Worm (Caenorhabditis elegans) whole organism, late embryonic: ENCODE measurements around the gene talp-3.

Experiments
- C08G9.2 ChIP-seq: sonication (generic microtip); optimal IDR thresholded peaks from 2 replicates; lab custom pipeline; 2016; ENCODE audit warnings: mild to moderate bottlenecking, missing genetic modification characterization, moderate library complexity, missing compliant biosample characterization
- K02D7.2 ChIP-seq: sonication (generic microtip); optimal IDR thresholded peaks from 2 replicates; lab custom pipeline; 2017; ENCODE audit warnings: mild to moderate bottlenecking, missing genetic modification characterization, missing compliant biosample characterization
- T23F11.4 ChIP-seq: fragments of 200-800 bp; sonication (Bioruptor generic); optimal IDR thresholded peaks from 2 replicates; lab custom pipeline; 2018; ENCODE audit warnings: mild to moderate bottlenecking, missing genetic modification characterization, missing compliant biosample characterization
- Y22D7AL.16 ChIP-seq: sonication (generic microtip); optimal IDR thresholded peaks from 2 replicates; lab custom pipeline; 2016; ENCODE audit warnings: missing genetic modification characterization, missing compliant biosample characterization
- ahr-1 ChIP-seq: sonication (generic microtip); optimal IDR thresholded peaks from 2 replicates; lab custom pipeline; 2016; ENCODE audit warnings: missing genetic modification characterization, missing compliant biosample characterization
- ceh-19 ChIP-seq: fragments of 200-800 bp; sonication (Bioruptor generic); optimal IDR thresholded peaks from 2 replicates; lab custom pipeline; 2018; ENCODE audit warnings: mild to moderate bottlenecking, missing genetic modification characterization, missing compliant biosample characterization
- ceh-24 ChIP-seq: sonication (generic microtip); optimal IDR thresholded peaks from 2 replicates; lab custom pipeline; 2016; ENCODE audit warnings: mild to moderate bottlenecking, missing genetic modification characterization, missing compliant biosample characterization
- ceh-30 ChIP-seq: fragments of 150-350 bp; optimal IDR thresholded peaks from 2 replicates; lab custom pipeline; 2014; ENCODE audit warnings: missing biosample characterization, missing genetic modification characterization
- ceh-48 ChIP-seq: sonication (generic microtip); optimal IDR thresholded peaks from 2 replicates; lab custom pipeline; 2016; ENCODE audit warnings: missing genetic modification characterization, inconsistent platforms, missing compliant biosample characterization
- ceh-9 ChIP-seq: sonication (generic microtip); optimal IDR thresholded peaks from 2 replicates; lab custom pipeline; 2016; ENCODE audit warnings: mild to moderate bottlenecking, missing genetic modification characterization, inconsistent platforms, missing compliant biosample characterization
- che-1 ChIP-seq: sonication (generic microtip); optimal IDR thresholded peaks from 2 replicates; lab custom pipeline; 2016; ENCODE audit warnings: mild to moderate bottlenecking, missing genetic modification characterization, missing compliant biosample characterization
- dmd-4 ChIP-seq: sonication (generic microtip); optimal IDR thresholded peaks from 2 replicates; lab custom pipeline; 2016; ENCODE audit warnings: borderline replicate concordance, missing genetic modification characterization, missing compliant biosample characterization
- elt-4 ChIP-seq: sonication (generic microtip); optimal IDR thresholded peaks from 2 replicates; lab custom pipeline; 2016; ENCODE audit warnings: missing genetic modification characterization, missing compliant biosample characterization
- ets-4 ChIP-seq: sonication (generic microtip); optimal IDR thresholded peaks from 2 replicates; lab custom pipeline; 2016; ENCODE audit warnings: missing genetic modification characterization, missing compliant biosample characterization
- fax-1 ChIP-seq: sonication (generic microtip); optimal IDR thresholded peaks from 2 replicates; lab custom pipeline; 2016; ENCODE audit warnings: missing genotype, missing genetic modification characterization, missing compliant biosample characterization
- fkh-10 ChIP-seq: fragments of 150-350 bp; optimal IDR thresholded peaks from 2 replicates; lab custom pipeline; 2014; ENCODE audit warnings: missing biosample characterization, missing genetic modification reagents, missing genetic modification characterization
- hlh-13 ChIP-seq: fragments of 200-800 bp; sonication (Bioruptor generic); optimal IDR thresholded peaks from 2 replicates; lab custom pipeline; 2018; ENCODE audit warnings: mild to moderate bottlenecking, missing genetic modification characterization, missing compliant biosample characterization
- hlh-15 ChIP-seq: sonication (generic microtip); optimal IDR thresholded peaks from 2 replicates; lab custom pipeline; 2016; ENCODE audit warnings: missing genetic modification characterization, missing compliant biosample characterization
- hlh-30 ChIP-seq: sonication (generic microtip); optimal IDR thresholded peaks from 2 replicates; lab custom pipeline; 2017; ENCODE audit warnings: antibody characterized with exemption, missing genetic modification characterization, missing compliant biosample characterization; ENCODE audit not compliant: insufficient read depth
- lim-6 ChIP-seq: sonication (generic microtip); optimal IDR thresholded peaks from 2 replicates; lab custom pipeline; 2016; ENCODE audit warnings: missing genetic modification characterization, missing compliant biosample characterization
- lin-11 ChIP-seq: fragments of 200-800 bp; sonication (Bioruptor generic); optimal IDR thresholded peaks from 2 replicates; lab custom pipeline; 2018; ENCODE audit warnings: mild to moderate bottlenecking, missing genetic modification characterization, missing compliant biosample characterization
- nfya-1 ChIP-seq: sonication (generic microtip); optimal IDR thresholded peaks from 2 replicates; lab custom pipeline; 2017; ENCODE audit warnings: missing genetic modification characterization, mild to moderate bottlenecking, missing compliant biosample characterization, antibody characterized with exemption, moderate library complexity
- nhr-11 ChIP-seq: fragments of 150-350 bp; optimal IDR thresholded peaks from 2 replicates; lab custom pipeline; 2014; ENCODE audit warnings: missing biosample characterization, missing genetic modification characterization
- nhr-232 ChIP-seq: sonication (generic microtip); optimal IDR thresholded peaks from 2 replicates; lab custom pipeline; 2016; ENCODE audit warnings: missing genetic modification characterization, missing compliant biosample characterization
- npax-4 ChIP-seq: sonication (generic microtip); optimal IDR thresholded peaks from 2 replicates; lab custom pipeline; 2016; ENCODE audit warnings: missing genetic modification characterization, missing compliant biosample characterization
- odd-2 ChIP-seq: sonication (generic microtip); optimal IDR thresholded peaks from 2 replicates; lab custom pipeline; 2017; ENCODE audit warnings: antibody characterized with exemption, mild to moderate bottlenecking, missing genetic modification characterization, missing compliant biosample characterization
- pag-3 ChIP-seq: sonication (generic microtip); optimal IDR thresholded peaks from 2 replicates; lab custom pipeline; 2016; ENCODE audit warnings: missing compliant biosample characterization, missing genetic modification characterization, borderline replicate concordance
- pax-1 ChIP-seq: fragments of 150-350 bp; optimal IDR thresholded peaks from 2 replicates; lab custom pipeline; 2014; ENCODE audit warnings: missing biosample characterization, missing genetic modification characterization
- pha-2 ChIP-seq: sonication (generic microtip); optimal IDR thresholded peaks from 2 replicates; lab custom pipeline; 2017; ENCODE audit warnings: mild to moderate bottlenecking, missing genetic modification characterization, missing compliant biosample characterization
- sox-4 ChIP-seq: sonication (generic microtip); optimal IDR thresholded peaks from 2 replicates; lab custom pipeline; 2017; ENCODE audit warnings: mild to moderate bottlenecking, missing genetic modification characterization, inconsistent platforms, missing compliant biosample characterization
- tbx-7 ChIP-seq: sonication (generic microtip); optimal IDR thresholded peaks from 2 replicates; lab custom pipeline; 2016; ENCODE audit warnings: missing genotype, missing genetic modification characterization, missing compliant biosample characterization
- unc-3 ChIP-seq, 2 experiments: fragments of 200-800 bp in 1 of 2; sonication (Bioruptor generic) in 1 of 2; sonication (generic microtip) in 1 of 2; conservative IDR thresholded peaks in 1 of 2; optimal IDR thresholded peaks in 1 of 2; 2 replicates each; pipeline versions ENCODE4 v1.3.6 to Lab custom; 2016 to 2022; ENCODE audit warnings: missing compliant biosample characterization in 2 of 2, missing genetic modification characterization in 2 of 2, missing genetic modification reagents in 1 of 2
- unc-42 ChIP-seq: sonication (generic microtip); optimal IDR thresholded peaks from 2 replicates; lab custom pipeline; 2016; ENCODE audit warnings: missing genotype, missing genetic modification characterization, missing compliant biosample characterization
- unc-55 ChIP-seq: sonication (generic microtip); optimal IDR thresholded peaks from 2 replicates; lab custom pipeline; 2017; ENCODE audit warnings: missing biosample characterization, missing genetic modification reagents, missing genetic modification characterization
- ztf-16 ChIP-seq: sonication (generic microtip); optimal IDR thresholded peaks from 2 replicates; lab custom pipeline; 2017; ENCODE audit warnings: missing genetic modification characterization, missing compliant biosample characterization

Gene talp-3

DNA sequence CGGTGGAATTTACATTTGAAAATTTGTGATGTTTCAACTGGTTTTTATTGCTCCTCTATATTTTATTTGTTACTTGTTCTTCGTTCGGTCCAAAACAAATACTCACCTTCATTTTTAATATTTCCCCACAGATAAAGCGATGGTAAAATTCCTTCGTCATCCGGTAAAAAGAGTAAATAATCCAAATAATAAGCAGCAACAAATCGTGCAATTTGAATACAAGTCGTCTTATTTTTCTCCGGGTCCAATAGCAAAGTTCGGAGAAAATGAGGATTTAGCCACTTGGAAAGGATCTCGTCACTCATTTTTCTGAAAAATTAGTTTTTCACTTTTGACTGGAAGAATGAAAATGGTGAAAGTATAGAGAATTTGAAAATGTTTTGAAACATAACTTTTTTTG is at the start of gene talp-3:
talp-3 (minus strand) TSS at position 315 of the 400 bp plus-strand sequence.
- TF ChIP-seq T23F11.4 (GFP tag; lab: Kevin White, UChicago) (no peak), ceh-19 (no peak), ceh-24 (tag; lab: Kevin White, UChicago) (no peak), fax-1 (tag; lab: Kevin White, UChicago) (no peak), nhr-11 (no peak), lim-6 (tag; lab: Kevin White, UChicago) (no peak), sox-4 (tag; lab: Kevin White, UChicago) (no peak), unc-42 (tag; lab: Kevin White, UChicago) (no peak), unc-3 (GFP tag; conservative IDR thresholded peaks at IDR 0.05; lab: Robert Waterston, UW) (no peak), unc-3 (tag; optimal IDR thresholded peaks at IDR 0.05; lab: Kevin White, UChicago) (no peak), tbx-7 (no peak), pag-3 (tag; lab: Kevin White, UChicago) (no peak), nhr-232 (tag; lab: Kevin White, UChicago) (no peak), npax-4 (no peak), ceh-30 (no peak), ceh-9 (tag; lab: Kevin White, UChicago) (no peak)

DNA sequence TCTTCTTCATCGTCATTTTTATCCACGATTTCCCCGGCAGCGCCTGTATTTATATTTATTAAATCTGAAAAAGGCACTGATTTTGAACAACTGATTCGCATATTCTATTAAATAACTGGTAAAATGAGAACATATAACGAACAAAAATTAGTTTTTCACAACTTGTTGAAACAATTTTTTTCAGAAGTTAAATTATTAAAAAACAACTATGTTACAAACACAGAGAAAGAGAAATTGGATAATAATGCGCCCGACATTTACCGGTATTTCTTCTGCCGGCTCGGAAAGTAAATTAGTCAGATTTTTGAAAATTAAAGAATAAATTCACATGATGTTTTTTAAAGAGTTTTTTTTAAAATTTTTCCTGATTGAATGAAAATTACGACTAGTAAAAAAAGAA is 46.7 kb upstream of the talp-3 start, which contains the start of gene haf-8:
haf-8 (minus strand) TSS at position 101 of the 400 bp plus-strand sequence.
- TF ChIP-seq fax-1 (tag; lab: Kevin White, UChicago) = no peak
- no peak for TF ChIP-seq unc-42 (tag; lab: Kevin White, UChicago)
- no peak for TF ChIP-seq ahr-1 (tag; lab: Kevin White, UChicago)

DNA sequence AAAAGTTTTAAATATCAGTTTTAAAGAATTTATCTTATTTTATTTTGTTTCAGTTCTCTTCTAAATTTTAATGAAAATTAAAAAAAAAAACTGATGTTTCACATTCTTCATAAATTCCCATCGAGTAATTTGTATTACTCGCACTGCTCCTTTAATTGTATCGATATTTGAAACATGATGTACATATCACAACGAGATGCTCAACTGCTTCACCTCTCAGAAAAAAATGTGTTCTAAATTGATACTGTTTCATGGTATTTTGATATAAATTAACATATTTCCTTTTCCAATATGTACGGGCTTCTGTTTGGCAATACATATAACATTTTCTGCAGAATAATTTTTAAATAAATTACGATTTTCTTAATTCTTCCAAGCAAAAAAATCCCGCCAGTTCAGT is 34.5 kb upstream of the talp-3 start:
- TF ChIP-seq unc-3 (GFP tag; conservative IDR thresholded peaks at IDR 0.05; lab: Robert Waterston, UW) (no peak), unc-3 (tag; optimal IDR thresholded peaks at IDR 0.05; lab: Kevin White, UChicago) (no peak), K02D7.2 (no peak), C08G9.2 (no peak), pha-2 (tag; lab: Kevin White, UChicago) (no peak), che-1 (tag; lab: Kevin White, UChicago) (no peak), sox-4 (tag; lab: Kevin White, UChicago) (no peak), ets-4 (tag; lab: Kevin White, UChicago) (no peak)

DNA sequence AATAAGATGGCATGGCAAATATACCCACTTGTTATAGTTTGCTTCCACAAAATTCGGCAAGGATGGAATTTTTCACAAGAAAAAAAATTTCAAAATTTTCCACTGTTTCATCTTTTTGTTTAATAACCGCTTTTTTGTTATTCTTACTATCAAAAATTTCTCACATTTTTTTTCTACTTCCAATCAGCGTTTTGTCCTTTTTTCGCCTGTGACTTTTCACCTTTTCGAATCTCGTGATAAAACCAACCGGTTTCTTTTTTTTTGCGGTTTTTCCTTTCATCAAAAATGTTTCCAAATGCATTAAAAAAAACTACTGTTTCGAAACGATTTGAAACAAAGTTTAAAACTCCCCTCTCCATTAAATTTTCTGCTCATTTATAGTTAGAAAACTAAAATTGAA is 25.9 kb upstream of the talp-3 start:
- TF ChIP-seq pax-1 (tag; lab: Kevin White, UChicago) (no peak), Y22D7AL.16 (tag; lab: Kevin White, UChicago) (no peak), elt-4 (tag; lab: Kevin White, UChicago) (no peak), lin-11 (no peak), unc-55 (GFP tag; lab: Kevin White, UChicago) (no peak), unc-3 (GFP tag; conservative IDR thresholded peaks at IDR 0.05; lab: Robert Waterston, UW) (no peak), unc-3 (tag; optimal IDR thresholded peaks at IDR 0.05; lab: Kevin White, UChicago) (no peak), K02D7.2 (no peak), pag-3 (tag; lab: Kevin White, UChicago) (no peak), ceh-48 (no peak), dmd-4 (tag; lab: Kevin White, UChicago) (no peak), sox-4 (tag; lab: Kevin White, UChicago) (no peak), hlh-30 (tag; lab: Kevin White, UChicago) (no peak), hlh-15 (tag; lab: Kevin White, UChicago) (no peak), ztf-16 (no peak), T23F11.4 (GFP tag; lab: Kevin White, UChicago) (no peak)

DNA sequence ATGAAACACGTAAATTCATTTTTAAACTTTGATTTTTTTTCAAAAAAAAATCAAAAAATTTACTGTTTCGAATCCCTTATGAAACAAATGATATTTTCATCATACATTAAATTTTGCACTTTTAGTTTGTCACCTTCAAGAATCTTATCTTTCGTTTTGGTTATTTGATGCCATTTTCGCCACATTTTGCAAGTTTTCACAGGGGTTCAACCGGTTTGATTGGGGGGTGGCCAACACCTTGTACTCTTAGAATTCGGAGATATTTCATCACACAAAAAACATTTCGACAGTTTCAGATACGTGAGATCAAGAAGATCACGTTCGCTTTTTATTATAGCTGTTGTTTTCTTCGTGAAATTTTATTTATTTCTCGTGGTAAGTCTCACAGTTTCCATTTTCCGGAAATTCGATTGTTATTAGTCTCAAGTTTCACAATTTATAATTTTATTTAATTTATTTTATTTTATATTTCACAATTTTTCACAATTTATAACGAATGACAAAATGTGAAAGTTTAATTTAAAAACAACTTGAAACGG is 24.0 kb upstream of the talp-3 start, which contains the start of gene Y57G11C.31:
Y57G11C.31 (plus strand) TSS at position 276 of the 539 bp plus-strand sequence.
- no peak for TF ChIP-seq fkh-10
- TF ChIP-seq nfya-1 (tag; lab: Kevin White, UChicago) = no peak
- TF ChIP-seq hlh-13 (GFP tag; lab: Kevin White, UChicago) = no peak
- no peak for TF ChIP-seq odd-2 (tag; lab: Kevin White, UChicago)
- no peak for TF ChIP-seq hlh-15 (tag; lab: Kevin White, UChicago)
- TF ChIP-seq npax-4 = no peak
